Fruit fly (Drosophila melanogaster) whole organism, embryonic: ENCODE measurements around the gene mib2.

ENCODE experiments used
- Aef1 ChIP-seq: fragments of 200-800 bp; sonication (Bioruptor generic); IDR thresholded peaks from 3 replicates; pipeline ENCODE4 v1.3.6; 2022; ENCODE audit warnings: missing biosample characterization, missing genetic modification characterization
- Awh ChIP-seq: fragments of 200-800 bp; sonication (Bioruptor generic); IDR thresholded peaks from 2 replicates; pipeline ENCODE4, ENCODE4 v1.3.6; 2022; ENCODE audit warnings: missing biosample characterization, missing genetic modification characterization
- CG1233 ChIP-seq: fragments of 200-800 bp; sonication (Bioruptor generic); optimal IDR thresholded peaks from 4 replicates; lab custom pipeline; 2018; ENCODE audit warnings: missing biosample characterization, mild to moderate bottlenecking, missing genetic modification characterization
- CG14050 ChIP-seq: fragments of 200-800 bp; sonication (Bioruptor generic); IDR thresholded peaks from 3 replicates; pipeline ENCODE4 v1.3.6; 2022; ENCODE audit warnings: missing biosample characterization, missing genetic modification characterization
- CG14441 ChIP-seq: fragments of 200-800 bp; sonication (Bioruptor generic); IDR thresholded peaks from 2 replicates; pipeline ENCODE4 v1.3.6; 2022; ENCODE audit warnings: missing biosample characterization, missing genetic modification characterization
- CG1602 ChIP-seq: fragments of 200-800 bp; sonication (Bioruptor generic); optimal IDR thresholded peaks from 3 replicates; lab custom pipeline; 2016; ENCODE audit warnings: missing biosample characterization, missing genetic modification characterization
- CG17328 ChIP-seq: fragments of 200-800 bp; sonication (Bioruptor generic); IDR thresholded peaks from 2 replicates; pipeline ENCODE4 v1.3.6; 2022; ENCODE audit warnings: missing biosample characterization, missing genetic modification characterization
- CG17359 ChIP-seq: fragments of 200-800 bp; sonication (Bioruptor generic); optimal IDR thresholded peaks from 3 replicates; lab custom pipeline; 2018; ENCODE audit warnings: missing biosample characterization, mild to moderate bottlenecking, missing genetic modification characterization, moderate library complexity
- CG2202 ChIP-seq: fragments of 200-800 bp; sonication (Bioruptor generic); optimal IDR thresholded peaks from 2 replicates; lab custom pipeline; 2018; ENCODE audit warnings: missing biosample characterization, mild to moderate bottlenecking, missing genetic modification characterization
- CG2712 ChIP-seq: fragments of 200-800 bp; optimal IDR thresholded peaks from 3 replicates; lab custom pipeline; 2019; ENCODE audit warnings: missing biosample characterization, mild to moderate bottlenecking, missing genetic modification characterization, moderate library complexity
- CG30403 ChIP-seq: fragments of 200-800 bp; sonication (Bioruptor generic); optimal IDR thresholded peaks from 3 replicates; lab custom pipeline; 2016; ENCODE audit warnings: missing biosample characterization, missing genetic modification characterization
- CG32532 ChIP-seq: fragments of 200-800 bp; sonication (Bioruptor generic); IDR thresholded peaks from 2 replicates; pipeline ENCODE4 v1.3.6; 2022; ENCODE audit warnings: missing biosample characterization, missing genetic modification characterization
- CG34376 ChIP-seq: fragments of 200-800 bp; sonication (Bioruptor generic); optimal IDR thresholded peaks from 2 replicates; lab custom pipeline; 2018; ENCODE audit warnings: missing biosample characterization, mild to moderate bottlenecking, missing genetic modification characterization
- CG3726 ChIP-seq: fragments of 200-800 bp; sonication (Bioruptor generic); IDR thresholded peaks from 3 replicates; pipeline ENCODE4, ENCODE4 v1.3.6; 2022; ENCODE audit warnings: missing biosample characterization, missing genetic modification characterization
- CG6813 ChIP-seq: fragments of 200-800 bp; sonication (Bioruptor generic); optimal IDR thresholded peaks from 2 replicates; lab custom pipeline; 2017; ENCODE audit warnings: missing biosample characterization, missing genetic modification characterization, mild to moderate bottlenecking, moderate library complexity, missing genetic modification reagents
- CG7963 ChIP-seq: fragments of 200-800 bp; sonication (Bioruptor generic); IDR thresholded peaks from 3 replicates; pipeline ENCODE4 v1.3.6; 2022; ENCODE audit warnings: missing biosample characterization, missing genetic modification characterization; ENCODE audit not compliant: partially characterized antibody
- CG8290 ChIP-seq, 3 experiments: fragments of 200-800 bp; sonication (Bioruptor generic); optimal IDR thresholded peaks; 2 replicates each; lab custom pipeline; 2016 to 2019; ENCODE audit warnings: missing biosample characterization in 3 of 3, missing genetic modification characterization in 3 of 3, mild to moderate bottlenecking in 2 of 3, moderate library complexity in 1 of 3
- CG9437 ChIP-seq: fragments of 200-800 bp; sonication (Bioruptor generic); optimal IDR thresholded peaks from 2 replicates; lab custom pipeline; 2018; ENCODE audit warnings: missing biosample characterization, mild to moderate bottlenecking, missing genetic modification characterization
- CG9727 ChIP-seq: fragments of 200-800 bp; sonication (Bioruptor generic); optimal IDR thresholded peaks from 3 replicates; lab custom pipeline; 2017; ENCODE audit warnings: missing biosample characterization, mild to moderate bottlenecking, missing genetic modification characterization
- CG9932 ChIP-seq: fragments of 200-800 bp; sonication (Bioruptor generic); IDR thresholded peaks from 2 replicates; pipeline ENCODE4 v1.3.6; 2022; ENCODE audit warnings: missing biosample characterization, missing genetic modification characterization
- CTCF ChIP-seq: fragments of 200-800 bp; sonication (Bioruptor generic); optimal IDR thresholded peaks from 2 replicates; lab custom pipeline; 2017; ENCODE audit warnings: missing biosample characterization, mild to moderate bottlenecking, missing genetic modification characterization, moderate library complexity
- CkIIα-i1 ChIP-seq: fragments of 200-800 bp; sonication (Bioruptor generic); IDR thresholded peaks from 2 replicates; pipeline ENCODE4 v1.3.6; 2022; ENCODE audit warnings: missing biosample characterization, missing genetic modification characterization
- D ChIP-seq, 2 experiments: fragments of 200-800 bp in 1 of 2; fragments of >200 bp in 1 of 2; sonication (Bioruptor generic) in 1 of 2; optimal IDR thresholded peaks; 2 replicates in 1 of 2; 3 replicates in 1 of 2; lab custom pipeline; 2017; ENCODE audit warnings: mild to moderate bottlenecking in 1 of 2, missing biosample characterization in 1 of 2, missing genetic modification characterization in 1 of 2, missing genetic modification reagents in 1 of 2
- Dfd ChIP-seq, 2 experiments: fragments of >200 bp; optimal IDR thresholded peaks; 2 replicates each; lab custom pipeline; 2017; ENCODE audit warnings: missing biosample characterization in 2 of 2, missing genetic modification characterization in 2 of 2
- Drgx ChIP-seq: fragments of 200-800 bp; sonication (Bioruptor generic); IDR thresholded peaks from 2 replicates; pipeline ENCODE4 v1.3.6; 2022; ENCODE audit warnings: missing biosample characterization, missing genetic modification characterization
- Ets97D ChIP-seq: fragments of 200-800 bp; sonication (Bioruptor generic); optimal IDR thresholded peaks from 3 replicates; lab custom pipeline; 2016; ENCODE audit warnings: missing biosample characterization, missing genetic modification characterization
- Fer2 ChIP-seq: fragments of 200-800 bp; sonication (Bioruptor generic); optimal IDR thresholded peaks from 2 replicates; lab custom pipeline; 2018; ENCODE audit warnings: missing biosample characterization, mild to moderate bottlenecking, missing genetic modification characterization, moderate library complexity
- NK7.1 ChIP-seq: fragments of 200-800 bp; sonication (Bioruptor generic); optimal IDR thresholded peaks from 3 replicates; lab custom pipeline; 2016; ENCODE audit warnings: missing biosample characterization, missing genetic modification characterization
- Optix ChIP-seq: fragments of 200-800 bp; sonication (Bioruptor generic); IDR thresholded peaks from 3 replicates; pipeline ENCODE4 v1.3.6; 2022; ENCODE audit warnings: missing biosample characterization, missing genetic modification characterization
- Scr ChIP-seq: fragments of 200-800 bp; sonication (Bioruptor generic); IDR thresholded peaks from 2 replicates; pipeline ENCODE4 v1.3.6; 2022; ENCODE audit warnings: missing biosample characterization, missing genetic modification characterization; ENCODE audit not compliant: partially characterized antibody
- ab ChIP-seq: fragments of 200-800 bp; sonication (Bioruptor generic); optimal IDR thresholded peaks from 2 replicates; lab custom pipeline; 2016; ENCODE audit warnings: missing biosample characterization, missing genetic modification characterization
- cad ChIP-seq: fragments of >200 bp; optimal IDR thresholded peaks from 2 replicates; lab custom pipeline; 2017; ENCODE audit warnings: missing biosample characterization, missing genetic modification characterization
- crc ChIP-seq: fragments of 200-800 bp; sonication (Bioruptor generic); optimal IDR thresholded peaks from 2 replicates; lab custom pipeline; 2016; ENCODE audit warnings: missing biosample characterization, missing genetic modification characterization
- gcm ChIP-seq: fragments of 200-800 bp; sonication (Bioruptor generic); optimal IDR thresholded peaks from 2 replicates; lab custom pipeline; 2019; ENCODE audit warnings: missing biosample characterization, mild to moderate bottlenecking, missing genetic modification characterization, moderate library complexity
- hbn ChIP-seq: fragments of 200-800 bp; sonication (Bioruptor generic); IDR thresholded peaks from 2 replicates; pipeline ENCODE4 v1.3.6; 2022; ENCODE audit warnings: missing biosample characterization, missing genetic modification characterization; ENCODE audit not compliant: partially characterized antibody
- knrl ChIP-seq: fragments of 200-800 bp; sonication (Bioruptor generic); IDR thresholded peaks from 3 replicates; pipeline ENCODE4 v1.3.6; 2022; ENCODE audit warnings: missing biosample characterization, missing genetic modification characterization; ENCODE audit not compliant: partially characterized antibody
- lbe ChIP-seq: fragments of 200-800 bp; sonication (Bioruptor generic); optimal IDR thresholded peaks from 2 replicates; lab custom pipeline; 2016; ENCODE audit warnings: missing biosample characterization, mild to moderate bottlenecking, missing genetic modification characterization
- nerfin-2 ChIP-seq: fragments of 200-800 bp; sonication (Bioruptor generic); IDR thresholded peaks from 2 replicates; pipeline ENCODE4 v1.3.6; 2022; ENCODE audit warnings: missing biosample characterization, missing genetic modification characterization; ENCODE audit not compliant: partially characterized antibody
- psq ChIP-seq: fragments of 200-800 bp; sonication (Bioruptor generic); optimal IDR thresholded peaks from 2 replicates; lab custom pipeline; 2017; ENCODE audit warnings: missing biosample characterization, missing genetic modification characterization
- pum ChIP-seq: fragments of 200-800 bp; sonication (Bioruptor generic); optimal IDR thresholded peaks from 2 replicates; lab custom pipeline; 2016; ENCODE audit warnings: missing biosample characterization, missing genetic modification characterization
- row ChIP-seq: fragments of 200-800 bp; sonication (Bioruptor generic); IDR thresholded peaks from 3 replicates; pipeline ENCODE4 v1.3.6; 2022; ENCODE audit warnings: missing biosample characterization, missing genetic modification characterization
- sens ChIP-seq: fragments of 200-800 bp; sonication (Bioruptor generic); peaks from one replicate; lab custom pipeline; 2016; ENCODE audit warnings: missing biosample characterization, missing genetic modification characterization
- sima ChIP-seq: fragments of 200-800 bp; sonication (Bioruptor generic); optimal IDR thresholded peaks from 2 replicates; lab custom pipeline; 2016; ENCODE audit warnings: missing biosample characterization, missing genetic modification characterization
- sna ChIP-seq: fragments of 200-800 bp; sonication (Bioruptor generic); IDR thresholded peaks from 2 replicates; pipeline ENCODE4 v1.3.6; 2022; ENCODE audit warnings: missing biosample characterization, missing genetic modification characterization; ENCODE audit not compliant: partially characterized antibody
- so ChIP-seq: fragments of 200-800 bp; sonication (Bioruptor generic); IDR thresholded peaks from 3 replicates; pipeline ENCODE4 v1.3.6; 2022; ENCODE audit warnings: missing biosample characterization, missing genetic modification characterization
- stc ChIP-seq: fragments of 200-800 bp; sonication (Bioruptor generic); IDR thresholded peaks from 2 replicates; pipeline ENCODE4 v1.3.6; 2022; ENCODE audit warnings: missing biosample characterization, missing genetic modification characterization
- unc-4 ChIP-seq: fragments of 200-800 bp; sonication (Bioruptor generic); IDR thresholded peaks from 2 replicates; pipeline ENCODE4 v1.3.6; 2022; ENCODE audit warnings: missing biosample characterization, missing genetic modification characterization; ENCODE audit not compliant: partially characterized antibody
- zen ChIP-seq: fragments of 200-800 bp; sonication (Bioruptor generic); optimal IDR thresholded peaks from 3 replicates; lab custom pipeline; 2018; ENCODE audit warnings: missing biosample characterization, mild to moderate bottlenecking, missing genetic modification characterization, moderate library complexity

mib2 gene

dm6 chr2L:19014032-19014880, 20.0 kb upstream of the mib2 start (continued):
- TF ChIP-seq CG30403 (peak; percentile 73), unc-4 (no peak), stc (GFP tag; lab: Robert Waterston, UW) (peak; percentile 54), NK7.1 (GFP tag; lab: Kevin White, UChicago) (no peak), ab (GFP tag; lab: Kevin White, UChicago) (no peak), D (optimal IDR thresholded peaks at IDR 0.05; lab: Kevin White, UChicago) (no peak), D (GFP tag; optimal IDR thresholded peaks at IDR 0.05; lab: Kevin White, UChicago) (peak; percentile 69), CG9437 (peak; percentile 59), Ets97D (GFP tag; lab: Kevin White, UChicago) (no peak), Optix (GFP tag; lab: Robert Waterston, UW) (no peak), nerfin-2 (GFP tag; lab: Robert Waterston, UW) (no peak), Dfd (GFP tag; optimal IDR thresholded peaks at IDR 0.05; lab: Kevin White, UChicago) (no peak), CG9932 (GFP tag; lab: Robert Waterston, UW) (peak; percentile 53), crc (GFP tag; lab: Kevin White, UChicago) (no peak), sna (no peak), hbn (GFP tag; lab: Robert Waterston, UW) (no peak), gcm (GFP tag; lab: Kevin White, UChicago) (peak; percentile 51), CG2202 (tag; lab: Kevin White, UChicago) (no peak), CG9727 (peak; percentile 77), row (GFP tag; lab: Robert Waterston, UW) (peak; percentile 82), CG34376 (peak; percentile 75), psq (no peak), Drgx (GFP tag; lab: Robert Waterston, UW) (peak; percentile 9; the same call in 1 of the 2 replicates), CG1233 (peak; percentile 74), pum (GFP tag; lab: Kevin White, UChicago) (peak; percentile 3), CG6813 (GFP tag; lab: Kevin White, UChicago) (peak; percentile 70), Aef1 (GFP tag; lab: Robert Waterston, UW) (peak; percentile 58; the same call in 2 of the 3 replicates), sens (peak; percentile 80), CG1602 (GFP tag; lab: Kevin White, UChicago) (peak; percentile 36), knrl (GFP tag; lab: Robert Waterston, UW) (no peak), Awh (GFP tag; lab: Robert Waterston, UW) (0 out of 2 replicates have a peak, but pooled peaks have one; percentile 10), CG17328 (no peak), Scr (GFP tag; lab: Robert Waterston, UW) (no peak), CkIIα-i1 (GFP tag; lab: Robert Waterston, UW) (no peak), CG7963 (GFP tag; lab: Robert Waterston, UW) (no peak), CG17359 (tag; lab: Kevin White, UChicago) (peak; percentile 79), CTCF (no peak), so (peak; percentile 68; the same call in 1 of the 3 replicates), CG3726 (GFP tag; lab: Robert Waterston, UW) (no peak), zen (tag; lab: Kevin White, UChicago) (peak; percentile 13), CG14050 (GFP tag; lab: Robert Waterston, UW) (peak; percentile 13; the same call in 1 of the 3 replicates), CG14441 (GFP tag; lab: Robert Waterston, UW) (peak; percentile 50), cad (GFP tag; lab: Kevin White, UChicago) (no peak), Fer2 (tag; lab: Kevin White, UChicago) (peak; percentile 31), lbe (GFP tag; lab: Kevin White, UChicago) (no peak), CG8290 (GFP tag; optimal IDR thresholded peaks at IDR 0.05; lab: Kevin White, UChicago) (no peak), CG8290 (tag; optimal IDR thresholded peaks at IDR 0.05; lab: Kevin White, UChicago) (peak in 1 of 2 experiments; percentile 25), CG2712 (tag; lab: Kevin White, UChicago) (peak; percentile 79), CG32532 (GFP tag; lab: Robert Waterston, UW) (peak; percentile 42; the same call in 1 of the 2 replicates), sima (GFP tag; lab: Kevin White, UChicago) (no peak)
